Worm (Caenorhabditis elegans): ENCODE results near the gene T04A11.1.

Gene T04A11.1

ce11 chrIV:12467761-12468160, 9.1 kb downstream of the T04A11.1 start:
- TF ChIP-seq nhr-25 (tag; optimal IDR thresholded peaks at IDR 0.05) (peak; percentile 30), zag-1 (tag; optimal IDR thresholded peaks at IDR 0.05) (no peak), elt-1 (tag; optimal IDR thresholded peaks at IDR 0.05) (no peak), nhr-129 (tag; optimal IDR thresholded peaks at IDR 0.05) (peak; percentile 51), sem-4 (tag; optimal IDR thresholded peaks at IDR 0.05) (no peak), lin-13 (GFP tag; optimal IDR thresholded peaks at IDR 0.05) (no peak), ztf-1 (GFP tag; conservative IDR thresholded peaks at IDR 0.05) (no peak), nhr-77 (tag; optimal IDR thresholded peaks at IDR 0.05) (no peak), blmp-1 (tag; optimal IDR thresholded peaks at IDR 0.05; ENCODE audit: insufficient read depth) (no peak)

ce11 chrIV:12464822-12465221, 12.0 kb downstream of the T04A11.1 start:
- TF ChIP-seq lin-11 (tag; optimal IDR thresholded peaks at IDR 0.05) (peak; percentile 40), ceh-82 (tag; optimal IDR thresholded peaks at IDR 0.05) (no peak), snpc-4 (tag; optimal IDR thresholded peaks at IDR 0.05) (no peak), C34F6.9 (tag; optimal IDR thresholded peaks at IDR 0.05) (peak; percentile 55), unc-55 (GFP tag; optimal IDR thresholded peaks at IDR 0.05) (peak; percentile 63), nhr-10 (tag; optimal IDR thresholded peaks at IDR 0.05) (no peak), nhr-129 (tag; optimal IDR thresholded peaks at IDR 0.05) (peak; percentile 83)

- TF ChIP-seq fos-1 (tag; optimal IDR thresholded peaks at IDR 0.05), result no peak
- no peak for TF ChIP-seq sma-9 (GFP tag; optimal IDR thresholded peaks at IDR 0.05)
- TF ChIP-seq sma-9 (tag; optimal IDR thresholded peaks at IDR 0.05), result no peak
- TF ChIP-seq mdl-1 (tag; optimal IDR thresholded peaks at IDR 0.05), result no peak
- no peak for TF ChIP-seq lin-11 (tag; optimal IDR thresholded peaks at IDR 0.05)
- TF ChIP-seq lin-13 (GFP tag; optimal IDR thresholded peaks at IDR 0.05), result no peak
- TF ChIP-seq ceh-16 (tag; optimal IDR thresholded peaks at IDR 0.05), result no peak
- no peak for TF ChIP-seq R02D3.7 (tag; optimal IDR thresholded peaks at IDR 0.05)
- TF ChIP-seq skn-1 (tag; optimal IDR thresholded peaks at IDR 0.05), result no peak
- TF ChIP-seq elt-3 (tag; optimal IDR thresholded peaks at IDR 0.05), result no peak
- TF ChIP-seq nhr-6 (tag; optimal IDR thresholded peaks at IDR 0.05), result no peak
- no peak for TF ChIP-seq nhr-23 (tag; optimal IDR thresholded peaks at IDR 0.05)
- TF ChIP-seq snpc-4 (tag; optimal IDR thresholded peaks at IDR 0.05), result no peak
- no peak for TF ChIP-seq sma-3 (GFP tag; optimal IDR thresholded peaks at IDR 0.05)
- no peak for TF ChIP-seq nhr-25 (tag; optimal IDR thresholded peaks at IDR 0.05)
Measured at ce11 chrIV:12463370-12463769, 13.5 kb downstream of the T04A11.1 start, which contains the start of gene C25G4.8. Gene C25G4.8, minus strand, starts transcription at chrIV:12463470.

- no peak for TF ChIP-seq lin-13 (GFP tag; optimal IDR thresholded peaks at IDR 0.05)
- TF ChIP-seq zag-1 (tag; optimal IDR thresholded peaks at IDR 0.05), result no peak
- TF ChIP-seq F13H6.1 (tag; optimal IDR thresholded peaks at IDR 0.05), result no peak
- TF ChIP-seq nhr-129 (tag; optimal IDR thresholded peaks at IDR 0.05), result no peak
- no peak for TF ChIP-seq ztf-4 (tag; optimal IDR thresholded peaks at IDR 0.05)
- TF ChIP-seq nhr-237 (tag; optimal IDR thresholded peaks at IDR 0.05), result no peak
- TF ChIP-seq nhr-6 (tag; optimal IDR thresholded peaks at IDR 0.05), result no peak
- TF ChIP-seq unc-62 (GFP tag; optimal IDR thresholded peaks at IDR 0.05), result no peak
Measured at ce11 chrIV:12456613-12457012, 20.2 kb downstream of the T04A11.1 start, which contains the start of gene C25G4.7. Gene C25G4.7, plus strand, starts transcription at chrIV:12456913.

ce11 chrIV:12454750-12455149, 22.1 kb downstream of the T04A11.1 start, which contains the start of gene smz-1:
Gene smz-1, plus strand, starts transcription at chrIV:12455050.
- TF ChIP-seq ceh-16 (tag; optimal IDR thresholded peaks at IDR 0.05), result no peak
- no peak for TF ChIP-seq lin-39 (tag; optimal IDR thresholded peaks at IDR 0.05)
- no peak for TF ChIP-seq dmd-4 (tag; optimal IDR thresholded peaks at IDR 0.05)
- no peak for TF ChIP-seq zag-1 (tag; optimal IDR thresholded peaks at IDR 0.05)
- no peak for TF ChIP-seq C34F6.9 (tag; optimal IDR thresholded peaks at IDR 0.05)
- TF ChIP-seq snpc-4 (tag; optimal IDR thresholded peaks at IDR 0.05), result no peak
- no peak for TF ChIP-seq skn-1 (tag; optimal IDR thresholded peaks at IDR 0.05)
- TF ChIP-seq fos-1 (tag; optimal IDR thresholded peaks at IDR 0.05), result no peak
- TF ChIP-seq ztf-11 (tag; optimal IDR thresholded peaks at IDR 0.05), result no peak

ce11 chrIV:12454115-12454514, 22.7 kb downstream of the T04A11.1 start, which contains the start of gene spe-44:
Gene spe-44, minus strand, starts transcription at chrIV:12454215.
- TF ChIP-seq ztf-11 (tag; optimal IDR thresholded peaks at IDR 0.05) (no peak), ztf-4 (tag; optimal IDR thresholded peaks at IDR 0.05) (no peak), nhr-23 (tag; optimal IDR thresholded peaks at IDR 0.05) (no peak), Y55F3AM.14 (GFP tag; optimal IDR thresholded peaks at IDR 0.05) (no peak), sma-3 (GFP tag; optimal IDR thresholded peaks at IDR 0.05) (no peak), ZK546.5 (tag; optimal IDR thresholded peaks at IDR 0.05) (no peak), unc-62 (GFP tag; optimal IDR thresholded peaks at IDR 0.05) (no peak), blmp-1 (tag; optimal IDR thresholded peaks at IDR 0.05; ENCODE audit: insufficient read depth) (no peak), nhr-21 (tag; optimal IDR thresholded peaks at IDR 0.05) (no peak), aly-2 (tag; optimal IDR thresholded peaks at IDR 0.05) (no peak), nhr-129 (tag; optimal IDR thresholded peaks at IDR 0.05) (no peak), snpc-4 (tag; optimal IDR thresholded peaks at IDR 0.05) (no peak), fos-1 (tag; optimal IDR thresholded peaks at IDR 0.05) (no peak), crh-2 (tag; optimal IDR thresholded peaks at IDR 0.05) (no peak), dmd-4 (tag; optimal IDR thresholded peaks at IDR 0.05) (no peak), nhr-6 (tag; optimal IDR thresholded peaks at IDR 0.05) (no peak), F13H6.1 (tag; optimal IDR thresholded peaks at IDR 0.05) (no peak), ama-1 (optimal IDR thresholded peaks at IDR 0.05) (no peak), lin-13 (GFP tag; optimal IDR thresholded peaks at IDR 0.05) (no peak)

Measured in whole organism, L2 larva.